Worm (Caenorhabditis elegans) whole organism, L4/young adult: ENCODE data around the gene sto-5.

Experiments
- W03F9.2 ChIP-seq: fragments of 150-350 bp; optimal IDR thresholded peaks from 2 replicates; lab custom pipeline; 2014; ENCODE audit warnings: missing biosample characterization, missing genetic modification characterization
- him-1 ChIP-seq: sonication (generic microtip); optimal IDR thresholded peaks from 2 replicates; lab custom pipeline; 2016; ENCODE audit warnings: missing genotype, missing genetic modification reagents, missing genetic modification characterization, missing compliant biosample characterization

ce11 chrX:16844924-16845323 lies 19.7 kb upstream of the sto-5 start, which contains the start of gene F41G4.8:
- no peak for TF ChIP-seq him-1 (tag; lab: Kevin White, UChicago)
- TF ChIP-seq W03F9.2 (tag; lab: Kevin White, UChicago): no peak
